Worm (Caenorhabditis elegans) whole organism, mixed stage, embryonic: ENCODE measurements around the gene srsx-16.

Experiments
- ces-1 ChIP-seq: fragments of 150-350 bp; optimal IDR thresholded peaks from 2 replicates; lab custom pipeline; 2014; ENCODE audit warnings: missing biosample characterization, missing genetic modification reagents, missing genetic modification characterization
- elt-3 ChIP-seq: fragments of 150-350 bp; optimal IDR thresholded peaks from 2 replicates; lab custom pipeline; 2014; ENCODE audit warnings: missing biosample characterization, missing genetic modification characterization
- hlh-1 ChIP-seq: fragments of 150-350 bp; optimal IDR thresholded peaks from 2 replicates; lab custom pipeline; 2014; ENCODE audit warnings: missing biosample characterization, missing genetic modification reagents, missing genetic modification characterization
- nhr-237 ChIP-seq: fragments of 150-350 bp; optimal IDR thresholded peaks from 2 replicates; lab custom pipeline; 2014; ENCODE audit warnings: missing biosample characterization, missing genetic modification characterization
- nhr-28 ChIP-seq: fragments of 150-350 bp; optimal IDR thresholded peaks from 2 replicates; lab custom pipeline; 2014; ENCODE audit warnings: missing biosample characterization, missing genetic modification characterization
- nhr-76 ChIP-seq: sonication (generic microtip); optimal IDR thresholded peaks from 2 replicates; lab custom pipeline; 2017; ENCODE audit warnings: missing biosample characterization, missing genetic modification characterization
- pha-4 ChIP-seq: fragments of 150-350 bp; optimal IDR thresholded peaks from 2 replicates; lab custom pipeline; 2018; ENCODE audit warnings: missing biosample characterization, missing genetic modification reagents, missing genetic modification characterization
- snpc-4 ChIP-seq: fragments of 150-350 bp; optimal IDR thresholded peaks from 2 replicates; lab custom pipeline; 2014; ENCODE audit warnings: missing biosample characterization, missing genetic modification characterization
- unc-39 ChIP-seq: fragments of 150-350 bp; optimal IDR thresholded peaks from 2 replicates; lab custom pipeline; 2014; ENCODE audit warnings: missing biosample characterization, missing genetic modification characterization
- unc-62 ChIP-seq: fragments of 150-350 bp; optimal IDR thresholded peaks from 2 replicates; lab custom pipeline; 2014; ENCODE audit warnings: missing biosample characterization, missing genetic modification reagents, missing genetic modification characterization

- TF ChIP-seq nhr-76 (tag; lab: Kevin White, UChicago) (no peak), hlh-1 (tag; lab: Kevin White, UChicago) (no peak), nhr-237 (tag; lab: Kevin White, UChicago) (no peak), nhr-28 (no peak), elt-3 (tag; lab: Kevin White, UChicago) (no peak), snpc-4 (tag; lab: Kevin White, UChicago) (no peak), ces-1 (GFP tag; lab: Kevin White, UChicago) (no peak), unc-39 (no peak), unc-62 (GFP tag; lab: Kevin White, UChicago) (no peak), pha-4 (no peak)
Observed at ce11 chrIV:5627056-5627455, 7.5 kb upstream of the srsx-16 start, which contains the start of gene srsx-14.
